Fruit fly (Drosophila melanogaster) whole organism, embryonic: ENCODE data around the gene Pde11.

Experiments used
- ATbp ChIP-seq: fragments of 200-800 bp; sonication (Bioruptor generic); optimal IDR thresholded peaks from 2 replicates; lab custom pipeline; 2017; ENCODE audit warnings: missing biosample characterization, mild to moderate bottlenecking, missing genetic modification characterization, missing genetic modification reagents
- CG1024 ChIP-seq: fragments of 200-800 bp; sonication (Bioruptor generic); IDR thresholded peaks from 2 replicates; pipeline ENCODE4 v1.3.6; 2022; ENCODE audit warnings: missing biosample characterization, missing genetic modification characterization
- CG11398 ChIP-seq: fragments of 200-800 bp; sonication (Bioruptor generic); optimal IDR thresholded peaks from 2 replicates; lab custom pipeline; 2016; ENCODE audit warnings: missing biosample characterization, missing genetic modification characterization
- CG11504 ChIP-seq: fragments of 200-800 bp; sonication (Bioruptor generic); optimal IDR thresholded peaks from 3 replicates; lab custom pipeline; 2019; ENCODE audit warnings: missing biosample characterization, mild to moderate bottlenecking, missing genetic modification characterization, moderate library complexity
- CG12155 ChIP-seq: fragments of 200-800 bp; sonication (Bioruptor generic); optimal IDR thresholded peaks from 3 replicates; lab custom pipeline; 2016; ENCODE audit warnings: missing biosample characterization, missing genetic modification characterization
- CG13424 ChIP-seq: fragments of 200-800 bp; sonication (Bioruptor generic); optimal IDR thresholded peaks from 2 replicates; lab custom pipeline; 2019; ENCODE audit warnings: missing biosample characterization, mild to moderate bottlenecking, missing genetic modification characterization, moderate library complexity
- CG13624 ChIP-seq: fragments of 200-800 bp; sonication (Bioruptor generic); optimal IDR thresholded peaks from 2 replicates; lab custom pipeline; 2016; ENCODE audit warnings: missing biosample characterization, missing genetic modification characterization
- CG14667 ChIP-seq: fragments of 200-800 bp; sonication (Bioruptor generic); IDR thresholded peaks from 2 replicates; pipeline ENCODE4 v1.3.6; 2022; ENCODE audit warnings: missing biosample characterization, missing genetic modification characterization
- CG14710 ChIP-seq: fragments of 200-800 bp; sonication (Bioruptor generic); optimal IDR thresholded peaks from 3 replicates; lab custom pipeline; 2019; ENCODE audit warnings: missing biosample characterization, mild to moderate bottlenecking, missing genetic modification characterization, moderate library complexity
- CG17912 ChIP-seq: fragments of 200-800 bp; sonication (Bioruptor generic); optimal IDR thresholded peaks from 2 replicates; lab custom pipeline; 2018; ENCODE audit warnings: missing biosample characterization, mild to moderate bottlenecking, missing genetic modification characterization
- CG18011 ChIP-seq: fragments of 200-800 bp; sonication (Bioruptor generic); optimal IDR thresholded peaks from 2 replicates; lab custom pipeline; 2017; ENCODE audit warnings: missing biosample characterization, missing genetic modification characterization, mild to moderate bottlenecking, moderate library complexity, missing genotype
- CG18619 ChIP-seq: fragments of 200-800 bp; sonication (Bioruptor generic); optimal IDR thresholded peaks from 3 replicates; lab custom pipeline; 2017; ENCODE audit warnings: missing biosample characterization, mild to moderate bottlenecking, missing genetic modification characterization
- CG18764 ChIP-seq: fragments of 200-800 bp; sonication (Bioruptor generic); optimal IDR thresholded peaks from 3 replicates; lab custom pipeline; 2016; ENCODE audit warnings: missing biosample characterization, missing genetic modification characterization
- CG33557 ChIP-seq: fragments of 200-800 bp; sonication (Bioruptor generic); optimal IDR thresholded peaks from 2 replicates; lab custom pipeline; 2019; ENCODE audit warnings: missing biosample characterization, mild to moderate bottlenecking, missing genetic modification characterization, moderate library complexity
- CG4730 ChIP-seq: fragments of 200-800 bp; sonication (Bioruptor generic); IDR thresholded peaks from 2 replicates; pipeline ENCODE4 v1.3.6; 2022; ENCODE audit warnings: missing biosample characterization, missing genetic modification characterization
- CG8359 ChIP-seq: fragments of 200-800 bp; sonication (Bioruptor generic); optimal IDR thresholded peaks from 2 replicates; lab custom pipeline; 2017; ENCODE audit warnings: missing biosample characterization, mild to moderate bottlenecking, missing genetic modification characterization, borderline replicate concordance
- Dref ChIP-seq: fragments of 200-800 bp; sonication (Bioruptor generic); IDR thresholded peaks from 2 replicates; pipeline ENCODE4 v1.3.6; 2022; ENCODE audit warnings: missing biosample characterization, missing genetic modification characterization
- E2f1 ChIP-seq: fragments of 200-800 bp; sonication (Bioruptor generic); IDR thresholded peaks from 2 replicates; pipeline ENCODE4 v1.3.6; 2022; ENCODE audit warnings: missing biosample characterization, missing genetic modification characterization
- Lim3 ChIP-seq: fragments of 200-800 bp; sonication (Bioruptor generic); IDR thresholded peaks from 2 replicates; pipeline ENCODE4 v1.3.6; 2022; ENCODE audit warnings: missing biosample characterization, missing genetic modification characterization
- Mad ChIP-seq: fragments of 200-800 bp; sonication (Bioruptor generic); optimal IDR thresholded peaks from 2 replicates; lab custom pipeline; 2016; ENCODE audit warnings: missing biosample characterization, missing genetic modification characterization
- Med ChIP-seq: fragments of 200-800 bp; sonication (Bioruptor generic); peaks from one replicate; lab custom pipeline; 2016; ENCODE audit warnings: missing biosample characterization, missing genetic modification characterization, mild to moderate bottlenecking, inconsistent platforms, moderate library complexity
- Myb ChIP-seq: fragments of 200-800 bp; sonication (Bioruptor generic); optimal IDR thresholded peaks from 2 replicates; lab custom pipeline; 2016; ENCODE audit warnings: missing biosample characterization, missing genetic modification characterization
- NC2α ChIP-seq: fragments of 200-800 bp; sonication (Bioruptor generic); optimal IDR thresholded peaks from 2 replicates; lab custom pipeline; 2016; ENCODE audit warnings: missing biosample characterization, missing genetic modification characterization
- PHDP ChIP-seq: fragments of 200-800 bp; sonication (Bioruptor generic); optimal IDR thresholded peaks from 3 replicates; lab custom pipeline; 2018; ENCODE audit warnings: missing biosample characterization, mild to moderate bottlenecking, missing genetic modification characterization, moderate library complexity
- Ravus ChIP-seq: fragments of 200-800 bp; sonication (Bioruptor generic); IDR thresholded peaks from 2 replicates; pipeline ENCODE4 v1.3.6; 2022; ENCODE audit warnings: missing biosample characterization, missing genetic modification characterization
- Sin3A ChIP-seq: fragments of >200 bp; optimal IDR thresholded peaks from 2 replicates; lab custom pipeline; 2018
- az2 ChIP-seq: fragments of 200-800 bp; sonication (Bioruptor generic); optimal IDR thresholded peaks from 3 replicates; lab custom pipeline; 2016; ENCODE audit warnings: missing biosample characterization, missing genetic modification characterization
- chinmo ChIP-seq: fragments of 200-800 bp; sonication (Bioruptor generic); IDR thresholded peaks from 4 replicates; pipeline ENCODE4 v1.3.6; 2022; ENCODE audit warnings: missing biosample characterization, missing genetic modification characterization; ENCODE audit not compliant: partially characterized antibody
- croc ChIP-seq: fragments of 200-800 bp; sonication (Bioruptor generic); conservative IDR thresholded peaks from 3 replicates; pipeline ENCODE4 v1.3.6; 2022; ENCODE audit warnings: missing biosample characterization, missing genetic modification characterization
- dan ChIP-seq: fragments of 200-800 bp; sonication (Bioruptor generic); IDR thresholded peaks from 2 replicates; pipeline ENCODE4 v1.3.6; 2022; ENCODE audit warnings: missing biosample characterization, missing genetic modification characterization
- dpn ChIP-seq, 2 experiments: fragments of 200-800 bp; sonication (Bioruptor generic); optimal IDR thresholded peaks; 3 replicates each; lab custom pipeline; 2016; ENCODE audit warnings: missing biosample characterization in 2 of 2, missing genetic modification characterization in 2 of 2
- ems ChIP-seq: fragments of 200-800 bp; sonication (Bioruptor generic); optimal IDR thresholded peaks from 3 replicates; lab custom pipeline; 2016; ENCODE audit warnings: missing biosample characterization, missing genetic modification characterization
- esg ChIP-seq: fragments of 200-800 bp; sonication (Bioruptor generic); conservative IDR thresholded peaks from 2 replicates; pipeline ENCODE4 v1.3.6; 2022; ENCODE audit warnings: missing biosample characterization, missing genetic modification characterization
- fd64A ChIP-seq: fragments of 200-800 bp; sonication (Bioruptor generic); optimal IDR thresholded peaks from 3 replicates; lab custom pipeline; 2018; ENCODE audit warnings: missing biosample characterization, mild to moderate bottlenecking, missing genetic modification characterization
- ftz-f1 ChIP-seq: fragments of 200-800 bp; sonication (Bioruptor generic); optimal IDR thresholded peaks from 2 replicates; lab custom pipeline; 2016; ENCODE audit warnings: missing biosample characterization, missing genetic modification characterization
- gem ChIP-seq: fragments of 200-800 bp; sonication (Bioruptor generic); optimal IDR thresholded peaks from 2 replicates; lab custom pipeline; 2019; ENCODE audit warnings: missing biosample characterization, mild to moderate bottlenecking, missing genetic modification characterization, moderate library complexity
- gfzf ChIP-seq: fragments of 200-800 bp; sonication (Bioruptor generic); optimal IDR thresholded peaks from 2 replicates; lab custom pipeline; 2016; ENCODE audit warnings: missing biosample characterization, mild to moderate bottlenecking, missing genetic modification characterization, moderate library complexity
- hbn ChIP-seq: fragments of 200-800 bp; sonication (Bioruptor generic); IDR thresholded peaks from 2 replicates; pipeline ENCODE4 v1.3.6; 2022; ENCODE audit warnings: missing biosample characterization, missing genetic modification characterization; ENCODE audit not compliant: partially characterized antibody
- her ChIP-seq: fragments of 200-800 bp; sonication (Bioruptor generic); optimal IDR thresholded peaks from 2 replicates; lab custom pipeline; 2016; ENCODE audit warnings: missing biosample characterization, missing genetic modification characterization
- kah ChIP-seq: fragments of 200-800 bp; sonication (Bioruptor generic); optimal IDR thresholded peaks from 2 replicates; lab custom pipeline; 2018; ENCODE audit warnings: missing biosample characterization, mild to moderate bottlenecking, missing genetic modification characterization
- lab ChIP-seq: fragments of 200-800 bp; sonication (Bioruptor generic); optimal IDR thresholded peaks from 3 replicates; lab custom pipeline; 2017; ENCODE audit warnings: missing biosample characterization, missing genetic modification characterization, mild to moderate bottlenecking, moderate library complexity, missing genetic modification reagents
- mld ChIP-seq: fragments of 200-800 bp; sonication (Bioruptor generic); IDR thresholded peaks from 3 replicates; pipeline ENCODE4 v1.3.6; 2022; ENCODE audit warnings: missing biosample characterization, missing genetic modification characterization; ENCODE audit not compliant: partially characterized antibody
- nerfin-1 ChIP-seq: fragments of 200-800 bp; sonication (Bioruptor generic); optimal IDR thresholded peaks from 3 replicates; lab custom pipeline; 2019; ENCODE audit warnings: missing biosample characterization, mild to moderate bottlenecking, missing genetic modification characterization, moderate library complexity
- pan ChIP-seq, 4 experiments: fragments of >200 bp in 3 of 4; fragments of 200-800 bp in 1 of 4; sonication (Bioruptor generic) in 1 of 4; optimal IDR thresholded peaks in 3 of 4; IDR thresholded peaks in 1 of 4; 2 replicates each; pipeline versions ENCODE4 v1.3.6 to Lab custom; 2017 to 2022; ENCODE audit warnings: missing biosample characterization in 2 of 4, missing genetic modification characterization in 2 of 4, mixed read lengths in 1 of 4
- pfk ChIP-seq: fragments of 200-800 bp; sonication (Bioruptor generic); optimal IDR thresholded peaks from 2 replicates; lab custom pipeline; 2018; ENCODE audit warnings: missing biosample characterization, mild to moderate bottlenecking, missing genetic modification characterization, moderate library complexity
- phol ChIP-seq: fragments of 200-800 bp; sonication (Bioruptor generic); optimal IDR thresholded peaks from 3 replicates; lab custom pipeline; 2018; ENCODE audit warnings: missing biosample characterization, mild to moderate bottlenecking, missing genetic modification characterization, moderate library complexity
- repo ChIP-seq: fragments of 200-800 bp; sonication (Bioruptor generic); optimal IDR thresholded peaks from 2 replicates; lab custom pipeline; 2016; ENCODE audit warnings: missing biosample characterization, missing genetic modification characterization
- salm ChIP-seq: fragments of 200-800 bp; sonication (Bioruptor generic); optimal IDR thresholded peaks from 2 replicates; lab custom pipeline; 2018; ENCODE audit warnings: missing biosample characterization, mild to moderate bottlenecking, missing genetic modification characterization
- sim ChIP-seq: fragments of 200-800 bp; sonication (Bioruptor generic); IDR thresholded peaks from 2 replicates; pipeline ENCODE4 v1.3.6; 2022; ENCODE audit warnings: missing biosample characterization, missing genetic modification characterization
- tin ChIP-seq: fragments of 200-800 bp; sonication (Bioruptor generic); optimal IDR thresholded peaks from 3 replicates; lab custom pipeline; 2016; ENCODE audit warnings: missing biosample characterization, missing genetic modification characterization
- tx ChIP-seq: fragments of 200-800 bp; sonication (Bioruptor generic); optimal IDR thresholded peaks from 2 replicates; lab custom pipeline; 2016; ENCODE audit warnings: missing biosample characterization, missing genetic modification characterization
- wdn ChIP-seq: fragments of 200-800 bp; sonication (Bioruptor generic); IDR thresholded peaks from 2 replicates; pipeline ENCODE4 v1.3.6; 2022; ENCODE audit warnings: missing biosample characterization, missing genetic modification characterization
- zen ChIP-seq: fragments of 200-800 bp; sonication (Bioruptor generic); optimal IDR thresholded peaks from 3 replicates; lab custom pipeline; 2018; ENCODE audit warnings: missing biosample characterization, mild to moderate bottlenecking, missing genetic modification characterization, moderate library complexity

The Pde11 gene

dm6 chr2L:18616019-18616418, 25.9 kb upstream of the Pde11 start, which contains the start of gene IFT46 (continued):
- TF ChIP-seq chinmo, result no peak
- TF ChIP-seq Lim3 (GFP tag; lab: Robert Waterston, UW), result no peak
- TF ChIP-seq her (GFP tag; lab: Kevin White, UChicago), result no peak
- TF ChIP-seq croc (GFP tag; lab: Robert Waterston, UW), result no peak
- TF ChIP-seq repo (GFP tag; lab: Kevin White, UChicago), result no peak
- no peak for TF ChIP-seq CG11504
- peak; percentile 9 for TF ChIP-seq az2 (GFP tag; lab: Kevin White, UChicago)
- TF ChIP-seq CG14667 (GFP tag; lab: Robert Waterston, UW), result no peak
- no peak for TF ChIP-seq lab (GFP tag; lab: Kevin White, UChicago)
- no peak for TF ChIP-seq hbn (GFP tag; lab: Robert Waterston, UW)
- TF ChIP-seq CG17912 (GFP tag; lab: Kevin White, UChicago), result no peak
- TF ChIP-seq ems, result no peak
- no peak for TF ChIP-seq sim (GFP tag; lab: Robert Waterston, UW)
- TF ChIP-seq CG33557 (GFP tag; lab: Kevin White, UChicago), result no peak
- TF ChIP-seq Sin3A, result no peak
- TF ChIP-seq ATbp (GFP tag; lab: Kevin White, UChicago), result no peak
- TF ChIP-seq CG18619, result no peak
- TF ChIP-seq ftz-f1, result no peak
- no peak for TF ChIP-seq dan (GFP tag; lab: Robert Waterston, UW)
- TF ChIP-seq CG12155, result no peak
- no peak for TF ChIP-seq Mad
- no peak for TF ChIP-seq E2f1 (GFP tag; lab: Robert Waterston, UW)
- TF ChIP-seq zen (tag; lab: Kevin White, UChicago), result peak; percentile 96
- TF ChIP-seq CG13624 (GFP tag; lab: Kevin White, UChicago), result no peak
- no peak for TF ChIP-seq pfk (GFP tag; lab: Kevin White, UChicago)
- no peak for TF ChIP-seq gem (tag; lab: Kevin White, UChicago)
- peak; percentile 34; the same call in 1 of the 2 replicates for TF ChIP-seq esg (GFP tag; lab: Robert Waterston, UW)
- no peak for TF ChIP-seq CG11398
- peak; percentile 24 to 26 for TF ChIP-seq dpn (GFP tag; optimal IDR thresholded peaks at IDR 0.05; lab: Kevin White, UChicago)
- no peak for TF ChIP-seq CG8359 (GFP tag; lab: Kevin White, UChicago)
- TF ChIP-seq Ravus (GFP tag; lab: Robert Waterston, UW), result no peak
- TF ChIP-seq CG4730, result no peak
- no peak for TF ChIP-seq kah
- TF ChIP-seq pan (optimal IDR thresholded peaks at IDR 0.05; lab: Kevin White, UChicago), result no peak
- no peak for TF ChIP-seq pan (GFP tag; optimal IDR thresholded peaks at IDR 0.05 in 1 of 2, IDR thresholded peaks at IDR 0.05 in 1 of 2)
- no peak for TF ChIP-seq CG13424 (tag; lab: Kevin White, UChicago)
- no peak for TF ChIP-seq fd64A (GFP tag; lab: Kevin White, UChicago)
- peak; percentile 8 for TF ChIP-seq tin (GFP tag; lab: Kevin White, UChicago)
- no peak for TF ChIP-seq salm (tag; lab: Kevin White, UChicago)
- TF ChIP-seq mld (GFP tag; lab: Robert Waterston, UW), result no peak
- TF ChIP-seq phol (tag; lab: Kevin White, UChicago), result peak; percentile 14
- TF ChIP-seq CG18764 (GFP tag; lab: Kevin White, UChicago), result no peak

- TF ChIP-seq Myb (peak; percentile 43), nerfin-1 (tag; lab: Kevin White, UChicago) (no peak), kah (no peak), PHDP (tag; lab: Kevin White, UChicago) (no peak), Dref (no peak), tx (GFP tag; lab: Kevin White, UChicago) (no peak), NC2α (GFP tag; lab: Kevin White, UChicago) (no peak), wdn (GFP tag; lab: Robert Waterston, UW) (no peak), CG33557 (GFP tag; lab: Kevin White, UChicago) (no peak), CG14710 (tag; lab: Kevin White, UChicago) (peak; percentile 23), CG18011 (GFP tag; lab: Kevin White, UChicago) (no peak), gfzf (GFP tag; lab: Kevin White, UChicago) (peak; percentile 83), Med (GFP tag; lab: Kevin White, UChicago) (no peak), CG1024 (GFP tag; lab: Robert Waterston, UW) (no peak)
These were observed 22.0 kb upstream of the Pde11 start, which contains the start of gene Atac2 for dm6 chr2L:18612106-18612505. Gene Atac2 (minus strand): TSS chr2L:18612249.
